Fruit fly (Drosophila melanogaster): ENCODE results near the gene ifc.

Gene ifc

dm6 chr2L:6037830-6038229, 51.7 kb downstream of the ifc start, which contains the start of the genes CG9117 and CG31643 (continued):
- no peak for TF ChIP-seq CG4328 (GFP tag; optimal IDR thresholded peaks at IDR 0.05)
- TF ChIP-seq lmd (GFP tag; IDR thresholded peaks at IDR 0.05), result peak; percentile 25; the same call in 1 of the 2 replicates
- TF ChIP-seq bab2 (GFP tag; optimal IDR thresholded peaks at IDR 0.05), result peak; percentile 57
- no peak for TF ChIP-seq grn (GFP tag; optimal IDR thresholded peaks at IDR 0.05)
- TF ChIP-seq tio (GFP tag; optimal IDR thresholded peaks at IDR 0.05), result no peak
- TF ChIP-seq CG7928 (GFP tag; optimal IDR thresholded peaks at IDR 0.05), result peak; percentile 23
- no peak for TF ChIP-seq eve (GFP tag; optimal IDR thresholded peaks at IDR 0.05)
- TF ChIP-seq da (GFP tag; optimal IDR thresholded peaks at IDR 0.05), result no peak
- no peak for TF ChIP-seq CG8290 (GFP tag; optimal IDR thresholded peaks at IDR 0.05)
- TF ChIP-seq CG8290 (tag; optimal IDR thresholded peaks at IDR 0.05), result no peak
- peak; percentile 57 for TF ChIP-seq CG2712 (tag; optimal IDR thresholded peaks at IDR 0.05)
- peak; percentile 100 for TF ChIP-seq kah (GFP tag; optimal IDR thresholded peaks at IDR 0.05)
- peak; percentile 58 for TF ChIP-seq tx (GFP tag; optimal IDR thresholded peaks at IDR 0.05)
- TF ChIP-seq kni (GFP tag; optimal IDR thresholded peaks at IDR 0.05), result peak; percentile 45
- no peak for TF ChIP-seq Eip74EF (GFP tag; optimal IDR thresholded peaks at IDR 0.05)
- peak; percentile 61 for TF ChIP-seq Ets97D (GFP tag; optimal IDR thresholded peaks at IDR 0.05)
- peak in 1 of 2 experiments; percentile 53 for TF ChIP-seq bsh (GFP tag; optimal IDR thresholded peaks at IDR 0.05)
- no peak for TF ChIP-seq CG11696 (GFP tag; IDR thresholded peaks at IDR 0.05)
- TF ChIP-seq CG43689 (GFP tag; IDR thresholded peaks at IDR 0.05), result no peak
- TF ChIP-seq tup (GFP tag; optimal IDR thresholded peaks at IDR 0.05), result no peak
- peak; percentile 42 for TF ChIP-seq Myb (GFP tag; optimal IDR thresholded peaks at IDR 0.05)
- peak; percentile 13 for TF ChIP-seq CG5245 (GFP tag; optimal IDR thresholded peaks at IDR 0.05)
- TF ChIP-seq prd (optimal IDR thresholded peaks at IDR 0.05), result no peak
- TF ChIP-seq prd (GFP tag; IDR thresholded peaks at IDR 0.05), result peak; percentile 54; the same call in 1 of the 3 replicates
- peak; percentile 68 for TF ChIP-seq Xbp1 (GFP tag; optimal IDR thresholded peaks at IDR 0.05)
- peak; percentile 78 for TF ChIP-seq mam (GFP tag; optimal IDR thresholded peaks at IDR 0.05)
- no peak for TF ChIP-seq hkb (optimal IDR thresholded peaks at IDR 0.05)
- peak; percentile 45; the same call in 1 of the 2 replicates for TF ChIP-seq hkb (GFP tag; IDR thresholded peaks at IDR 0.05)
- TF ChIP-seq shn (GFP tag; optimal IDR thresholded peaks at IDR 0.05), result peak; percentile 58
- TF ChIP-seq Side (GFP tag; optimal IDR thresholded peaks at IDR 0.05), result peak; percentile 71
- no peak for TF ChIP-seq CG8089 (GFP tag; optimal IDR thresholded peaks at IDR 0.05)
- peak; percentile 2 for TF ChIP-seq Oli (tag; optimal IDR thresholded peaks at IDR 0.05)
- TF ChIP-seq Awh (GFP tag; IDR thresholded peaks at IDR 0.05), result 0 out of 2 replicates have a peak, but pooled peaks have one; percentile 35
- TF ChIP-seq CG17328 (GFP tag; IDR thresholded peaks at IDR 0.05), result peak; percentile 31; the same call in 1 of the 2 replicates
- TF ChIP-seq B-H1 (GFP tag; IDR thresholded peaks at IDR 0.05), result no peak
- TF ChIP-seq CG18619 (GFP tag; optimal IDR thresholded peaks at IDR 0.05), result no peak
- peak; percentile 21 for TF ChIP-seq CG10147 (GFP tag; optimal IDR thresholded peaks at IDR 0.05)
- no peak for TF ChIP-seq CG6854 (GFP tag; optimal IDR thresholded peaks at IDR 0.05)
- no peak for TF ChIP-seq CG16779 (GFP tag; IDR thresholded peaks at IDR 0.05)
- no peak for TF ChIP-seq nau (GFP tag; optimal IDR thresholded peaks at IDR 0.05)
- no peak for TF ChIP-seq CG6272 (GFP tag; IDR thresholded peaks at IDR 0.05)
- no peak for TF ChIP-seq caup (GFP tag; optimal IDR thresholded peaks at IDR 0.05; ENCODE audit: severe bottlenecking)
- TF ChIP-seq CG15696 (tag; optimal IDR thresholded peaks at IDR 0.05), result peak; percentile 32
- TF ChIP-seq CG3726 (GFP tag; IDR thresholded peaks at IDR 0.05), result no peak
- peak; percentile 68 for TF ChIP-seq Dip3 (GFP tag; optimal IDR thresholded peaks at IDR 0.05)
- no peak for TF ChIP-seq Dp (GFP tag; optimal IDR thresholded peaks at IDR 0.05)
- TF ChIP-seq CG1233 (GFP tag; optimal IDR thresholded peaks at IDR 0.05), result peak; percentile 30
- peak; percentile 71 for TF ChIP-seq CG12155 (GFP tag; optimal IDR thresholded peaks at IDR 0.05)
- no peak for TF ChIP-seq jing (GFP tag; optimal IDR thresholded peaks at IDR 0.05)
- TF ChIP-seq CoRest (tag; optimal IDR thresholded peaks at IDR 0.05), result peak; percentile 42
- no peak for TF ChIP-seq schlank (tag; optimal IDR thresholded peaks at IDR 0.05)
- peak; percentile 26 for TF ChIP-seq Sry-δ (GFP tag; optimal IDR thresholded peaks at IDR 0.05)

Data from whole organism, embryonic.